Worm (Caenorhabditis elegans) whole organism, dauer: ENCODE measurements around the gene srz-75.

Experiments used
- unc-62 ChIP-seq: sonication (generic microtip); optimal IDR thresholded peaks from 2 replicates; lab custom pipeline; 2017; ENCODE audit warnings: missing biosample characterization, missing genetic modification reagents, missing genetic modification characterization

srz-75 gene

ce11 chrIV:16280614-16281013 lies 10.0 kb downstream of the srz-75 start, which contains the start of gene clec-191:
Gene clec-191, minus strand, starts transcription at chrIV:16280714.
- TF ChIP-seq unc-62 (GFP tag; lab: Kevin White, UChicago): no peak

DNA sequence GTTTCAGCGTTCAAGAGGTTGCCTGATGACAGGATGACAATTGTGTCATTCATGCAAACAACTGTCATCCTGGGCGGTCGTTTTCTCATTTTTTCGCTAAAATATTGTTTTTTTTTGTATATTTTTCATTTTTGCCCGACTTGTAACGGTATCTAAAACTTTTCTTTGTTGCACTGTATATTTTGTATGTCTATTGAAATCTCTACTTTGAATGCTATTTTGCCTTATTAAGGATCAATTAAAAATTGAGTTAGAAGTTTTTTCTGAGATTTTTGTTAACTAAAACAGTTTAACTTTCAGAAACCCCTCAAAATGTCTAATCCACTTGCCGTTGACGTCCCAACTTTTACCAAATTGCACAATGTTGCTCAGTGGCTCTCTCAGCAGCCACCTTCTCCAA lies 12.7 kb downstream of the srz-75 start, which contains the start of gene ccch-2:
Gene ccch-2 (plus strand): TSS at position 301 of the 400 bp plus-strand sequence.
- TF ChIP-seq unc-62 (GFP tag; lab: Kevin White, UChicago): no peak

DNA sequence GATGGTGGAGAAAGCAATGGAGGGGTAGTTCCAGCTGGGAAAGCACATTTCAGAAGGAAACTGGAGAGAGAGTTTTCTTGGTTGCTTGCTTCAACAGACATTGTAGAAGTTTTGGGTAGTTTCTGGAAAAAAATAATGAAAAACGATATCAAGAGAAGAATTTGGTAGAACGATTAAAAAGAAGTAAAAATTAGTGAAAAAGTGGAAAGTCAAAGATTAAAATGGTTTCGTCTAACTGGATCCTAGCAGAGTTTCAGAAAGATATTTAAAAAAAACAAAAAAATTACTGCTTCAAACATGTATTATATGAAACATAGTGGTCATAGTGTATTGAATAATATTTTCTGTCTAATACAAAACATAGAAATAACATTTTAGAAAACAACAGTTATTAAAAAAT lies 13.4 kb downstream of the srz-75 start, which contains the start of gene F38C2.7:
Gene F38C2.7 (minus strand): TSS at position 101 of the 400 bp plus-strand sequence.
- TF ChIP-seq unc-62 (GFP tag; lab: Kevin White, UChicago): no peak

DNA sequence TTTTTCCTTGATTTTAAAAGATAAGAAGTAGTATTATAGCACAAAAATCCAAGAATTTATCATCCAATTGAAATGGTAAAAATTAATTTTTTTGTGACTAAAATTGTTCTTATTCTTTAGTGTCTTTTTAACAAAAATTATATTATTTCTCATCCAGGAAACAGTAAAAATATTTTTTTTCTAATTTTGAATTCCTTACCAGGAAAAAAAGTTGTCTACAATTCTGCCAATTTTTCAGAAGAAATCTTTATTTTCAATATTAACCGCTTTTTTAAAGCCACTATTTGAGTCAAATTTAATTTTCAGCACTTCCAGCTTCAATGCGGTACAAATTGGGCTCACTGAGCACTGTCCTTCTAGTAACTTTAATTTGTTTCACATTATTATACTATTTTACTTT lies 19.7 kb downstream of the srz-75 start, which contains the start of gene F38C2.4:
Gene F38C2.4 (plus strand): TSS at position 301 of the 400 bp plus-strand sequence.
- TF ChIP-seq unc-62 (GFP tag; lab: Kevin White, UChicago): no peak

DNA sequence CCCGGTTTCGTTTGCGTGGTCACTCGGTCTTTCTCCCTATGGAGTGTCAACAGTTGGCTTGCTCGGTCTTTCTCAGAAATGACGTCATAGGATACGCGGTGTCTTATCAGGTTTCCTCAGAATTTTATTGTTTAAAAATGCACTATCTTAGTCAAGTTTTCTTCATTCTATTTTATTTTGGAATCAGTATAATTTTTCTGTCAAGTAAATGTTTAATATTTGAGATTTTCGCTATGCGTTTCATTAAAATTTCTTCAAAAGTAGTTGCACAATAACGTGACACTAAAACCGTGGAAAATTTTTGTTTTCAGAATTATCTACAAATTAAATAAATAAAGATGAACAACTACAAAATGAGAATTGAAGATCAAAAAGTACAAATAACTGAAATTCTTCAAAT lies 33.3 kb downstream of the srz-75 start, which contains the start of gene hlh-31:
Gene hlh-31 (plus strand): TSS at position 301 of the 400 bp plus-strand sequence.
- no peak for TF ChIP-seq unc-62 (GFP tag; lab: Kevin White, UChicago)

DNA sequence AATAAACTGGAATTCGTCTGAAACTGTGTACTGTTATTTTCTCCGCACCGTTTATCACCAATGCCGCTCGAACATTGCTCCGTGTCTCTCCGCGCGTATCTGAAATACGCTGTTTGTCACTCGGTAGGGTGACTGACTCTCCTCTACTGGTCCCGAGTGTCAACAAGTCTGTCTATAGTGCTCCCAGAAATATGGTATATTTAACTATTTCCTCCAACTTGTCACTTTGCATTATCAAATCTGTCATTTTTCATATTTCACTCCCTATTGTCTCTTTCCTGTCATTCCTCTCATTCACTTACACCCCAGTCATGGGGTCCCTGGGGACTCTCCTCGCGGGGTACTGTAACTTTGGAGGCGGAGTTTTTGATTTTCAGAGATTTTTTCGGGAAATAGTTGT lies 36.2 kb downstream of the srz-75 start, which contains the start of gene hlh-17:
Gene hlh-17 (plus strand): TSS at position 301 of the 400 bp plus-strand sequence.
- no peak for TF ChIP-seq unc-62 (GFP tag; lab: Kevin White, UChicago)

DNA sequence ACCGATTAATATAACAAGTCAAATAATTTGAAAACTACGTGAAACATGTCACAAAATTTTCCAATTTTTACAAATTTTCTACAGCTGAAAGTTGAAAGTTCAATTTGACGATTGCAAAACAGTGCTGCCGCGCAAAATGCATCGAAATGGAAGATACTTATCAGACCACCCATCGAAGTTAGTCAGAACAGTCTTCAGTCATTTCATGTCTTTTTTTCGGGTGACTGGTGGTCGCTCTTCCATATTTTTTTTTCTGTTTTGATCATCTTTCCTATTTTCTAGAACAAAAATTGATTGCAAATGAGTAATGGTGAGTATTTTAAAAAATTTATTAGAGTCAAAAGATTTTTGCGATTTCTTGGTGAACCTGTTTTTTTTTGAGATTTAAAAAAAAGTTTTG lies 43.5 kb downstream of the srz-75 start, which contains the start of gene F38C2.1:
Gene F38C2.1 (plus strand): TSS at position 301 of the 400 bp plus-strand sequence.
- no peak for TF ChIP-seq unc-62 (GFP tag; lab: Kevin White, UChicago)

- TF ChIP-seq unc-62 (GFP tag; lab: Kevin White, UChicago): no peak
Observed at ce11 chrIV:16238555-16238954, 52.1 kb downstream of the srz-75 start, which contains the start of gene srw-61. Gene srw-61, minus strand, starts transcription at chrIV:16238655.

DNA sequence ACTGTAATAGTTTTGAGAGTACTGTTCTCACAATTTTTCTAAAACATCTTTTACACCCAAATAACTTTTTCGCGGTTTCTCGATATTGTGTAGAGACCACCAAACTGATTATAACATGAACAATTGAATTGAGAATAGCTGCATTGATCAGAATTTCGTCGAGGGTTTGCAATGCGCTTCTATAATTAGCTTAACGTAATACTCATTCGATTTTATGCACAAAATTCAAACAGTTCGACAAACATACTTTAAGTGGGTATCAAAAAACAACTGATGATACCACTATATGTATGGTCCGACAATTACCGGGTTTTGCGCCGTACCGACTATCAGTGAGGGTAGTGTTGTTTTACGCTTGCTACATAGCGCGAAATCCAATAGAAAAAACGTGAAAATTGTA lies 53.8 kb downstream of the srz-75 start:
- no peak for TF ChIP-seq unc-62 (GFP tag; lab: Kevin White, UChicago)
